Worm (Caenorhabditis elegans): ENCODE data around the gene col-13.

col-13 gene

DNA sequence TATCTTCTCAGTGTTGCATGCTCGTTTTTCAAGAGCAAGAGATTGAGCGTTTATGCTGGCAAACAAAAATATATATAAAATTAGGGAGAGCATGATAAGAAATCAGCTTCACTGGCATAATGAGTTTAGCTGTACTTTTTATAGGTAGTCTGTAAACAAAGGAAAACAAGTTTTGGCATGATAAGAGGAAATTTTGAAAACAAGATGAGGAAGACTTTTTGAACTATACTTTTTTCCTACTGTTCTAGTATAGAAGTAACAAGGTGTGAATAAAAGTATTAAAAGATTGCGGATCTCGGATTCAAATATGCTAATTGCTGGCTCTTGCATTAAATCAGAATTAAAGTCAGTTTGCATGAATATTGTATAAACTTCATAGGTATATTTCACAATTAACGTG, 2.7 kb downstream of the col-13 start, which contains the start of gene F15H10.5:
F15H10.5 (minus strand) TSS at position 101 of the 400 bp plus-strand sequence.
- no peak for TF ChIP-seq aly-2 (tag; optimal IDR thresholded peaks at IDR 0.05)
- no peak for TF ChIP-seq ama-1 (optimal IDR thresholded peaks at IDR 0.05)

DNA sequence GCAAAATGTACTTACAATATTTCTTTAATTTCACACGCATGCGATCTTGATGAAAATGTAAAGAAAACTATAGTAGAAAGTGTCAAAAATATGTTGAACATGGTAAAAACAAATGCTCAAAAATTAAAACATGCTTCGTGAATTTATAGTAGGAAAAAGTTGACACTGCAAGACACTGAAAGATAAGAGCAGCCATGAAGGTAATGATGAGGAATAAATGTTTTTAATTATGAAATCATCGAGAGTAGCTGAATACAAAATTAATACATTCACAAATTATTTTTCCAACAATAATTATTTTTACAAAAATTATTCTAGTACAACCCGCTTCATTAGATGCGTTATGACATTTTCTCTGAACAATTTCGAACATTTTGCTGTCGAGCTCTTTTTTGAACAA, 4.8 kb downstream of the col-13 start, which contains the start of gene F15H10.10:
F15H10.10 (minus strand) TSS at position 101 of the 400 bp plus-strand sequence.
- TF ChIP-seq nhr-21 (tag; optimal IDR thresholded peaks at IDR 0.05) (no peak), ztf-4 (tag; optimal IDR thresholded peaks at IDR 0.05) (no peak), elt-3 (tag; optimal IDR thresholded peaks at IDR 0.05) (no peak), aly-2 (tag; optimal IDR thresholded peaks at IDR 0.05) (no peak), sma-9 (GFP tag; optimal IDR thresholded peaks at IDR 0.05) (no peak), sma-9 (tag; optimal IDR thresholded peaks at IDR 0.05) (no peak), nhr-10 (tag; optimal IDR thresholded peaks at IDR 0.05) (no peak), nhr-129 (tag; optimal IDR thresholded peaks at IDR 0.05) (no peak), nhr-23 (tag; optimal IDR thresholded peaks at IDR 0.05) (no peak), ceh-82 (tag; optimal IDR thresholded peaks at IDR 0.05) (no peak), nhr-11 (tag; optimal IDR thresholded peaks at IDR 0.05) (no peak), egl-27 (tag; optimal IDR thresholded peaks at IDR 0.05) (no peak), nhr-237 (tag; optimal IDR thresholded peaks at IDR 0.05) (no peak), crh-2 (tag; optimal IDR thresholded peaks at IDR 0.05) (no peak), lin-13 (GFP tag; optimal IDR thresholded peaks at IDR 0.05) (no peak), C34F6.9 (tag; optimal IDR thresholded peaks at IDR 0.05) (no peak)

DNA sequence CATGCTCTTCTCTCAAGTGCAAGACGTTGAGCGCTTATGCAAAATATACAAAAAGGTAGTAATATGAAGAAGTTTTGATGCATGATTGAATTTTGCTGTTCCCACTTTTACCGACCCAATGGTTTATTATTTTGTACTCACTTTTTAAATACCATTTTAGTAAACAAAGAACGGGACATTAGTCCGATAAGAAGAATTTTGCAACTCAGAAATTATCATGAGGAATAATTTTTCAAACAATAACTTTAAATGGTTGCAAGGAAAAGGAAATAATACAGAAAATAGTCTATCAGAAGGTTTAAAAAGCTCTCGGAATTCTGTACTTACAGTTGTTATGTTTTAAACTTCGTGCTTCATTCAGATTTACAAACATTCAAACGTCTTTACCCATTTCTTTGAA, 7.1 kb downstream of the col-13 start, which contains the start of gene F15H10.9:
F15H10.9 (minus strand) TSS at position 101 of the 400 bp plus-strand sequence.
- TF ChIP-seq nhr-12 (tag; optimal IDR thresholded peaks at IDR 0.05) (no peak), nhr-77 (tag; optimal IDR thresholded peaks at IDR 0.05) (no peak), peb-1 (tag; optimal IDR thresholded peaks at IDR 0.05) (no peak), lin-13 (GFP tag; optimal IDR thresholded peaks at IDR 0.05) (no peak), elt-3 (tag; optimal IDR thresholded peaks at IDR 0.05) (no peak), nhr-11 (tag; optimal IDR thresholded peaks at IDR 0.05) (no peak), alr-1 (tag; optimal IDR thresholded peaks at IDR 0.05) (no peak), ztf-4 (tag; optimal IDR thresholded peaks at IDR 0.05) (no peak), lsy-2 (tag; optimal IDR thresholded peaks at IDR 0.05) (no peak), mbf-1 (tag; optimal IDR thresholded peaks at IDR 0.05) (no peak), sma-9 (GFP tag; optimal IDR thresholded peaks at IDR 0.05) (no peak), sma-9 (tag; optimal IDR thresholded peaks at IDR 0.05) (no peak), egl-27 (tag; optimal IDR thresholded peaks at IDR 0.05) (no peak), C34F6.9 (tag; optimal IDR thresholded peaks at IDR 0.05) (no peak), nhr-6 (tag; optimal IDR thresholded peaks at IDR 0.05) (no peak), nhr-21 (tag; optimal IDR thresholded peaks at IDR 0.05) (no peak), Y55F3AM.14 (GFP tag; optimal IDR thresholded peaks at IDR 0.05) (no peak), F13H6.1 (tag; optimal IDR thresholded peaks at IDR 0.05) (no peak)

DNA sequence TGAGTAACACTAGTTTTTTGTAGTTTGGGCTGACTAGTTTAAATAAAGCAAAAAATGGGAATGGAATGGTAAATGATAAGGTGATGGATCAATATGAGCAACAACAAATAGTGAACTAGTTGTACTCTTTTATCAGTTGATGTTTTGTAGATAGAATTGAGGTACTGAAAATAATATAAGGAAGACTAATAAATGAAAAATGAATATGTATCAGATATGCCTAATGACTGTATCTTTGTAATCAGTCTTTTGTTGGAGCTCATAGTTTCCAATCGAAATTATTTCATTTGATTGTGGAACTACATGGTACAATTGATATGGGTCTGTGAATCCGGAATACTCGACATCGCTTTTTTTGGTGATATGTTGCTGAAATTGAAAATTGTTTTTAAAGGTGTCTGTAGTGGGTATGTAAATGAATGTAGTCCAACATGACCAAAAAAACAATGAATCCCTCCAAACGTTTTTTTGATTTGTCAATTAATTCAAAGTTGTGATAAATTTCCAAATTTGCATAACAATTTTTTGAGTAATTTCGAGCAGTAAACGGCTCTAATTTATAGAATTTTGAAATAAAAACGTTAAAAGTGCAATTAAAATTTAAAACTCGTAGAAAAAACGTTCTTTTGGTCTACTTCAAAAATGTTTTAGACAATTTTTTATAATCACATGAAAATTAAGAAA, 11.5 kb downstream of the col-13 start, which contains the start of gene F15H10.12:
F15H10.12 (minus strand) TSS at position 51 of the 684 bp plus-strand sequence.
- no peak for TF ChIP-seq ceh-82 (tag; optimal IDR thresholded peaks at IDR 0.05)
- TF ChIP-seq blmp-1 (tag; optimal IDR thresholded peaks at IDR 0.05; ENCODE audit: insufficient read depth), result no peak
- TF ChIP-seq egl-27 (tag; optimal IDR thresholded peaks at IDR 0.05), result no peak
- TF ChIP-seq ztf-1 (GFP tag; conservative IDR thresholded peaks at IDR 0.05), result no peak
- no peak for TF ChIP-seq sma-9 (GFP tag; optimal IDR thresholded peaks at IDR 0.05)
- no peak for TF ChIP-seq sma-9 (tag; optimal IDR thresholded peaks at IDR 0.05)
- TF ChIP-seq lin-13 (GFP tag; optimal IDR thresholded peaks at IDR 0.05), result no peak
- TF ChIP-seq dmd-4 (tag; optimal IDR thresholded peaks at IDR 0.05), result no peak
- TF ChIP-seq skn-1 (tag; optimal IDR thresholded peaks at IDR 0.05), result no peak
- no peak for TF ChIP-seq crh-2 (tag; optimal IDR thresholded peaks at IDR 0.05)
- no peak for TF ChIP-seq mab-5 (tag; optimal IDR thresholded peaks at IDR 0.05)
- TF ChIP-seq nhr-237 (tag; optimal IDR thresholded peaks at IDR 0.05), result no peak
- TF ChIP-seq lin-11 (tag; optimal IDR thresholded peaks at IDR 0.05), result no peak
- TF ChIP-seq snpc-4 (tag; optimal IDR thresholded peaks at IDR 0.05), result no peak
- TF ChIP-seq peb-1 (tag; optimal IDR thresholded peaks at IDR 0.05), result no peak
- no peak for TF ChIP-seq unc-39 (tag; optimal IDR thresholded peaks at IDR 0.05)
- TF ChIP-seq nhr-10 (tag; optimal IDR thresholded peaks at IDR 0.05), result no peak
- TF ChIP-seq mdl-1 (tag; optimal IDR thresholded peaks at IDR 0.05), result no peak
- TF ChIP-seq elt-1 (tag; optimal IDR thresholded peaks at IDR 0.05), result no peak
- TF ChIP-seq fos-1 (tag; optimal IDR thresholded peaks at IDR 0.05), result no peak
